Comparison of ENCODE assay signal across 2 worm cellular contexts in genomic region chrIV:13878738-13879137, ce11.
TF ChIP-seq lines count a peak whose summit lies in the region.

No protein-coding gene starts in this region.

TF ChIP-seq in whole organism, L3 larva, 47 proteins besides CTCF, POLR2A, EP300 and RAD21:
- TF ChIP-seq aly-2 (tag; optimal IDR thresholded peaks at IDR 0.05; lab: Kevin White, UChicago) (no peak), nfya-1 (tag; optimal IDR thresholded peaks at IDR 0.05; lab: Kevin White, UChicago; ENCODE audit: insufficient read depth) (peak; percentile 63)
TF ChIP-seq in whole organism, L3 larva: peak in this region for 1.

TF ChIP-seq in whole organism, late embryonic, 69 proteins besides CTCF, POLR2A, EP300 and RAD21:
- peak; percentile 64 for TF ChIP-seq nfya-1 (tag; optimal IDR thresholded peaks at IDR 0.05; lab: Kevin White, UChicago)
- no peak for TF ChIP-seq ref-2 (tag; optimal IDR thresholded peaks at IDR 0.05; lab: Kevin White, UChicago)

Comparison
In these comparisons a context has a peak if more than half of its experiments do, and no peak if none do; other contexts are left out.
1. Of the 9 proteins assayed by ChIP-seq in both whole organism, late embryonic and whole organism, L3 larva: peak only in whole organism, late embryonic: none; only in whole organism, L3 larva: none; in both: nfya-1; in neither: 8.